Fruit fly (Drosophila melanogaster): ENCODE measurements around the gene CG34393.
A peak's percentile ranks its signal among the peaks of the same experiment; 100 is the strongest.

Gene CG34393

dm6 chr2L:3152696-3153613, 47.3 kb downstream of the CG34393 start (continued):
- peak; percentile 95 for TF ChIP-seq ind (GFP tag; optimal IDR thresholded peaks at IDR 0.05)
- TF ChIP-seq al (GFP tag; IDR thresholded peaks at IDR 0.05), result peak; percentile 44; the same call in 1 of the 2 replicates
- TF ChIP-seq cas (GFP tag; IDR thresholded peaks at IDR 0.05), result peak; percentile 70
- no peak for TF ChIP-seq pita (GFP tag; optimal IDR thresholded peaks at IDR 0.05)
- peak; percentile 91 for TF ChIP-seq trem (tag; optimal IDR thresholded peaks at IDR 0.05)
- peak; percentile 95 for TF ChIP-seq dysf (GFP tag; IDR thresholded peaks at IDR 0.05)
- no peak for TF ChIP-seq inv (GFP tag; IDR thresholded peaks at IDR 0.05; ENCODE audit: partially characterized antibody)
- peak; percentile 85 for TF ChIP-seq MTF-1 (GFP tag; optimal IDR thresholded peaks at IDR 0.05; ENCODE audit: borderline replicate concordance)
- TF ChIP-seq Hr78 (GFP tag; optimal IDR thresholded peaks at IDR 0.05), result peak in 1 of 2 experiments; percentile 95
- TF ChIP-seq Spps (tag; optimal IDR thresholded peaks at IDR 0.05), result peak; percentile 91
- peak; percentile 71 for TF ChIP-seq fu2 (GFP tag; optimal IDR thresholded peaks at IDR 0.05)
- TF ChIP-seq CG4854 (GFP tag; optimal IDR thresholded peaks at IDR 0.05), result peak; percentile 86
- TF ChIP-seq CG15479 (GFP tag; optimal IDR thresholded peaks at IDR 0.05), result no peak
- TF ChIP-seq dpn (GFP tag; optimal IDR thresholded peaks at IDR 0.05), result peak; percentile 92 to 95
- TF ChIP-seq Max (GFP tag; optimal IDR thresholded peaks at IDR 0.05), result peak; percentile 90
- TF ChIP-seq lmd (GFP tag; IDR thresholded peaks at IDR 0.05), result peak; percentile 91
- TF ChIP-seq CG12391 (tag; optimal IDR thresholded peaks at IDR 0.05), result peak; percentile 96
- TF ChIP-seq CG17361 (GFP tag; IDR thresholded peaks at IDR 0.05), result peak; percentile 96
- no peak for TF ChIP-seq CG13287 (GFP tag; IDR thresholded peaks at IDR 0.05; ENCODE audit: partially characterized antibody)
- peak; percentile 93 for TF ChIP-seq CG18764 (GFP tag; optimal IDR thresholded peaks at IDR 0.05)
- peak; percentile 82 for TF ChIP-seq CG9215 (GFP tag; IDR thresholded peaks at IDR 0.05)
- TF ChIP-seq repo (GFP tag; optimal IDR thresholded peaks at IDR 0.05), result peak; percentile 94
- peak; percentile 92 for TF ChIP-seq CG7786 (GFP tag; optimal IDR thresholded peaks at IDR 0.05)
- TF ChIP-seq Dek (tag; optimal IDR thresholded peaks at IDR 0.05), result peak; percentile 84
- peak; percentile 90 for TF ChIP-seq CG6813 (GFP tag; optimal IDR thresholded peaks at IDR 0.05)
- TF ChIP-seq CG9817 (tag; optimal IDR thresholded peaks at IDR 0.05), result peak; percentile 89
- TF ChIP-seq CG2202 (tag; optimal IDR thresholded peaks at IDR 0.05), result peak; percentile 94
- peak; percentile 96 for TF ChIP-seq Ssrp (tag; optimal IDR thresholded peaks at IDR 0.05)
- no peak for TF ChIP-seq Doc3 (GFP tag; IDR thresholded peaks at IDR 0.05; ENCODE audit: partially characterized antibody)
- peak; percentile 91 for TF ChIP-seq Ada2b (GFP tag; IDR thresholded peaks at IDR 0.05)
- peak; percentile 95 for TF ChIP-seq croc (GFP tag; conservative IDR thresholded peaks at IDR 0.05)
- TF ChIP-seq en (GFP tag; optimal IDR thresholded peaks at IDR 0.05), result peak; percentile 93
- peak; percentile 95 for TF ChIP-seq CG3407 (GFP tag; optimal IDR thresholded peaks at IDR 0.05)
- peak; percentile 93 for TF ChIP-seq CG11093 (GFP tag; IDR thresholded peaks at IDR 0.05)
- peak; percentile 23; the same call in 1 of the 2 replicates for TF ChIP-seq Adf1 (GFP tag; IDR thresholded peaks at IDR 0.05)
- peak; percentile 87 for TF ChIP-seq CG14965 (GFP tag; optimal IDR thresholded peaks at IDR 0.05; ENCODE audit: borderline replicate concordance)
- TF ChIP-seq CG12104 (GFP tag; optimal IDR thresholded peaks at IDR 0.05), result peak; percentile 89
- peak; percentile 80 for TF ChIP-seq CG14014 (GFP tag; IDR thresholded peaks at IDR 0.05)
- TF ChIP-seq sens (GFP tag), result peak; percentile 100
- peak; percentile 88 for TF ChIP-seq da (GFP tag; optimal IDR thresholded peaks at IDR 0.05)
- TF ChIP-seq CG43689 (GFP tag; IDR thresholded peaks at IDR 0.05), result peak; percentile 91
- peak; percentile 75 for TF ChIP-seq Fer2 (tag; optimal IDR thresholded peaks at IDR 0.05)
- TF ChIP-seq H15 (GFP tag; IDR thresholded peaks at IDR 0.05), result peak; percentile 95
- peak; percentile 96 for TF ChIP-seq fd96Cb (tag; optimal IDR thresholded peaks at IDR 0.05)
- peak; percentile 89 for TF ChIP-seq CG7372 (GFP tag; IDR thresholded peaks at IDR 0.05)
- peak; percentile 90 for TF ChIP-seq CG15269 (tag; optimal IDR thresholded peaks at IDR 0.05)
- TF ChIP-seq CG6683 (GFP tag; optimal IDR thresholded peaks at IDR 0.05), result peak; percentile 80
- TF ChIP-seq eve (GFP tag; optimal IDR thresholded peaks at IDR 0.05), result peak in 1 of 2 experiments; percentile 97

Measured in whole organism, embryonic.